Fruit fly (Drosophila melanogaster) whole organism, embryonic: ENCODE data around the gene CG15450.

ENCODE experiments used
- CG17328 ChIP-seq: fragments of 200-800 bp; sonication (Bioruptor generic); IDR thresholded peaks from 2 replicates; pipeline ENCODE4 v1.3.6; 2022; ENCODE audit warnings: missing biosample characterization, missing genetic modification characterization
- Oaz ChIP-seq: fragments of 200-800 bp; sonication (Bioruptor generic); IDR thresholded peaks from 2 replicates; pipeline ENCODE4 v1.3.6; 2022; ENCODE audit warnings: missing biosample characterization, missing genetic modification characterization
- Pdp1 ChIP-seq, 2 experiments: fragments of 200-800 bp; sonication (Bioruptor generic); optimal IDR thresholded peaks; 3 replicates each; lab custom pipeline; 2016; ENCODE audit warnings: missing biosample characterization in 2 of 2, missing genetic modification characterization in 2 of 2, mild to moderate bottlenecking in 1 of 2, moderate library complexity in 1 of 2
- bsh ChIP-seq, 2 experiments: fragments of 200-800 bp; sonication (Bioruptor generic); optimal IDR thresholded peaks; 2 replicates each; lab custom pipeline; 2017 to 2018; ENCODE audit warnings: mild to moderate bottlenecking in 2 of 2, missing biosample characterization in 2 of 2, missing genetic modification characterization in 2 of 2, moderate library complexity in 1 of 2
- pan ChIP-seq, 4 experiments: fragments of >200 bp in 3 of 4; fragments of 200-800 bp in 1 of 4; sonication (Bioruptor generic) in 1 of 4; optimal IDR thresholded peaks in 3 of 4; IDR thresholded peaks in 1 of 4; 2 replicates each; pipeline versions ENCODE4 v1.3.6 to Lab custom; 2017 to 2022; ENCODE audit warnings: missing biosample characterization in 2 of 4, missing genetic modification characterization in 2 of 4, mixed read lengths in 1 of 4
- tup ChIP-seq: fragments of 200-800 bp; sonication (Bioruptor generic); optimal IDR thresholded peaks from 2 replicates; lab custom pipeline; 2016; ENCODE audit warnings: missing biosample characterization, mild to moderate bottlenecking, missing genetic modification characterization, moderate library complexity

- TF ChIP-seq Oaz (GFP tag; lab: Robert Waterston, UW) (no peak), tup (GFP tag; lab: Kevin White, UChicago) (no peak), CG17328 (no peak), bsh (GFP tag; optimal IDR thresholded peaks at IDR 0.05; lab: Kevin White, UChicago) (no peak), Pdp1 (GFP tag; optimal IDR thresholded peaks at IDR 0.05; lab: Kevin White, UChicago) (no peak), pan (optimal IDR thresholded peaks at IDR 0.05; lab: Kevin White, UChicago) (no peak), pan (GFP tag; optimal IDR thresholded peaks at IDR 0.05 in 1 of 2, IDR thresholded peaks at IDR 0.05 in 1 of 2) (no peak)
Measured at dm6 chrX:20821846-20822245, at the start of gene CG15450.
